Worm (Caenorhabditis elegans) whole organism, young adult: ENCODE data around the gene Y39E4A.1.
A peak's percentile ranks its signal among the peaks of the same experiment; 100 is the strongest.

Experiments
- B0261.1 ChIP-seq: sonication (generic microtip); optimal IDR thresholded peaks from 2 replicates; lab custom pipeline; 2016; ENCODE audit warnings: mild to moderate bottlenecking, missing genetic modification characterization, moderate library complexity, missing compliant biosample characterization
- C17E4.6 ChIP-seq: fragments of 200-800 bp; sonication (Bioruptor generic); IDR thresholded peaks from 2 replicates; pipeline ENCODE4 v1.3.6; 2022; ENCODE audit warnings: missing genetic modification reagents, missing genetic modification characterization, missing compliant biosample characterization
- D2030.7 ChIP-seq: fragments of 200-800 bp; sonication (Bioruptor generic); IDR thresholded peaks from 2 replicates; pipeline ENCODE4 v1.3.6; 2022; ENCODE audit warnings: missing genetic modification reagents, missing genetic modification characterization, missing compliant biosample characterization
- F10E7.11 ChIP-seq: sonication (generic microtip); optimal IDR thresholded peaks from 2 replicates; lab custom pipeline; 2017; ENCODE audit warnings: mild to moderate bottlenecking, missing genetic modification characterization, moderate library complexity, missing compliant biosample characterization
- F22D6.2 ChIP-seq: sonication (generic microtip); optimal IDR thresholded peaks from 2 replicates; lab custom pipeline; 2016; ENCODE audit warnings: mild to moderate bottlenecking, missing genetic modification characterization, missing compliant biosample characterization
- Y53G8AR.9 ChIP-seq: fragments of 200-800 bp; sonication (Bioruptor generic); conservative IDR thresholded peaks from 2 replicates; pipeline ENCODE4 v1.3.6; 2022; ENCODE audit warnings: missing genetic modification reagents, missing genetic modification characterization, missing compliant biosample characterization
- attf-5 ChIP-seq: fragments of 200-800 bp; sonication (Bioruptor generic); optimal IDR thresholded peaks from 2 replicates; lab custom pipeline; 2018; ENCODE audit warnings: mild to moderate bottlenecking, missing genetic modification characterization, missing compliant biosample characterization
- ccch-3 ChIP-seq: fragments of 200-800 bp; sonication (Bioruptor generic); optimal IDR thresholded peaks from 2 replicates; lab custom pipeline; 2018; ENCODE audit warnings: mild to moderate bottlenecking, missing genetic modification characterization, missing compliant biosample characterization
- cebp-1 ChIP-seq, 2 experiments: fragments of 200-800 bp in 1 of 2; sonication (Bioruptor generic) in 1 of 2; sonication (generic microtip) in 1 of 2; IDR thresholded peaks in 1 of 2; optimal IDR thresholded peaks in 1 of 2; 2 replicates each; pipeline versions ENCODE4 v1.3.6 to Lab custom; 2017 to 2022; ENCODE audit warnings: missing compliant biosample characterization in 2 of 2, missing genetic modification characterization in 2 of 2, mild to moderate bottlenecking in 1 of 2, missing genetic modification reagents in 1 of 2, moderate library complexity in 1 of 2
- ceh-58 ChIP-seq: fragments of 200-800 bp; sonication (Bioruptor generic); IDR thresholded peaks from 2 replicates; pipeline ENCODE4 v1.3.6; 2022; ENCODE audit warnings: missing genetic modification characterization, missing compliant biosample characterization
- ceh-79 ChIP-seq: sonication (generic microtip); optimal IDR thresholded peaks from 2 replicates; lab custom pipeline; 2017; ENCODE audit warnings: mild to moderate bottlenecking, missing genetic modification characterization, missing compliant biosample characterization
- ekl-4 ChIP-seq: fragments of 200-800 bp; sonication (Bioruptor generic); IDR thresholded peaks from 2 replicates; pipeline ENCODE4 v1.3.6; 2022; ENCODE audit warnings: missing genetic modification reagents, missing genetic modification characterization, missing compliant biosample characterization
- ets-4 ChIP-seq: fragments of 200-800 bp; sonication (Bioruptor generic); optimal IDR thresholded peaks from 2 replicates; lab custom pipeline; 2018; ENCODE audit warnings: mild to moderate bottlenecking, missing genetic modification characterization, missing compliant biosample characterization
- fkh-3 ChIP-seq: sonication (generic microtip); optimal IDR thresholded peaks from 2 replicates; lab custom pipeline; 2016; ENCODE audit warnings: mild to moderate bottlenecking, missing genetic modification characterization, missing compliant biosample characterization
- him-1 ChIP-seq: sonication (generic microtip); optimal IDR thresholded peaks from 2 replicates; lab custom pipeline; 2016; ENCODE audit warnings: missing genotype, missing genetic modification reagents, missing genetic modification characterization, missing compliant biosample characterization
- hmg-1.2 ChIP-seq: fragments of 200-800 bp; sonication (Bioruptor generic); IDR thresholded peaks from 2 replicates; pipeline ENCODE4 v1.3.6; 2022; ENCODE audit warnings: missing genetic modification reagents, missing genetic modification characterization, missing compliant biosample characterization
- hmg-20 ChIP-seq: fragments of 200-800 bp; sonication (Bioruptor generic); IDR thresholded peaks from 2 replicates; pipeline ENCODE4 v1.3.6; 2022; ENCODE audit warnings: missing genetic modification reagents, missing genetic modification characterization, missing compliant biosample characterization
- madf-6 ChIP-seq: fragments of 200-800 bp; sonication (Bioruptor generic); IDR thresholded peaks from 2 replicates; pipeline ENCODE4 v1.3.6; 2022; ENCODE audit warnings: missing genetic modification reagents, missing genetic modification characterization, missing compliant biosample characterization
- mxl-1 ChIP-seq: sonication (generic microtip); optimal IDR thresholded peaks from 2 replicates; lab custom pipeline; 2016; ENCODE audit warnings: missing genetic modification characterization, missing compliant biosample characterization
- nfya-2 ChIP-seq: fragments of 200-800 bp; sonication (Bioruptor generic); IDR thresholded peaks from 2 replicates; pipeline ENCODE4 v1.3.6; 2022; ENCODE audit warnings: missing genetic modification reagents, missing genetic modification characterization, missing compliant biosample characterization
- nhr-120 ChIP-seq: fragments of 200-800 bp; sonication (Bioruptor generic); IDR thresholded peaks from 2 replicates; pipeline ENCODE4 v1.3.6; 2022; ENCODE audit warnings: missing genetic modification characterization, missing compliant biosample characterization
- nhr-90 ChIP-seq: sonication (generic microtip); optimal IDR thresholded peaks from 2 replicates; lab custom pipeline; 2016; ENCODE audit warnings: missing genotype, mild to moderate bottlenecking, missing genetic modification characterization, missing compliant biosample characterization
- pbrm-1 ChIP-seq: fragments of 200-800 bp; sonication (Bioruptor generic); IDR thresholded peaks from 2 replicates; pipeline ENCODE4 v1.3.6; 2022; ENCODE audit warnings: missing genetic modification reagents, missing genetic modification characterization, missing compliant biosample characterization
- pha-4 ChIP-seq: fragments of 150-350 bp; sonication (generic microtip); optimal IDR thresholded peaks from 2 replicates; lab custom pipeline; 2014; ENCODE audit warnings: missing biosample characterization, missing genetic modification reagents, missing genetic modification characterization
- rcor-1 ChIP-seq: fragments of 200-800 bp; sonication (Bioruptor generic); IDR thresholded peaks from 2 replicates; pipeline ENCODE4 v1.3.6; 2022; ENCODE audit warnings: missing genetic modification reagents, missing genetic modification characterization, missing compliant biosample characterization
- sea-2 ChIP-seq: fragments of 200-800 bp; sonication (Bioruptor generic); IDR thresholded peaks from 2 replicates; pipeline ENCODE4 v1.3.6; 2022; ENCODE audit warnings: missing genetic modification characterization, missing compliant biosample characterization
- snpc-1.3 ChIP-seq: sonication (generic microtip); optimal IDR thresholded peaks from 2 replicates; lab custom pipeline; 2017; ENCODE audit warnings: missing genetic modification characterization, mild to moderate bottlenecking, missing compliant biosample characterization, antibody characterized with exemption, moderate library complexity, missing genotype, missing genetic modification reagents; ENCODE audit not compliant: insufficient read depth
- snpc-4 ChIP-seq, 5 experiments: fragments of 150-350 bp in 1 of 5; sonication (generic microtip) in 4 of 5; optimal IDR thresholded peaks; 2 replicates each; lab custom pipeline; 2014 to 2018; ENCODE audit warnings: missing genetic modification characterization in 5 of 5, missing biosample characterization in 3 of 5, antibody characterized with exemption in 2 of 5, mild to moderate bottlenecking in 2 of 5, missing compliant biosample characterization in 2 of 5, missing genotype in 2 of 5, moderate library complexity in 2 of 5, missing genetic modification reagents in 1 of 5
- tlf-1 ChIP-seq: fragments of 200-800 bp; sonication (Bioruptor generic); optimal IDR thresholded peaks from 2 replicates; lab custom pipeline; 2018; ENCODE audit warnings: mild to moderate bottlenecking, missing genetic modification characterization, missing compliant biosample characterization
- unc-62 ChIP-seq: fragments of 150-350 bp; optimal IDR thresholded peaks from 2 replicates; lab custom pipeline; 2014; ENCODE audit warnings: missing biosample characterization, missing genetic modification reagents, missing genetic modification characterization
- xnd-1 ChIP-seq: sonication (generic microtip); optimal IDR thresholded peaks from 2 replicates; lab custom pipeline; 2016; ENCODE audit warnings: missing genotype, missing genetic modification reagents, missing genetic modification characterization, missing compliant biosample characterization
- zfh-2 ChIP-seq: fragments of 200-800 bp; sonication (Bioruptor generic); conservative IDR thresholded peaks from 2 replicates; pipeline ENCODE4 v1.3.6; 2022; ENCODE audit warnings: missing genetic modification reagents, missing genetic modification characterization, missing compliant biosample characterization
- ztf-22 ChIP-seq: fragments of 200-800 bp; sonication (Bioruptor generic); optimal IDR thresholded peaks from 2 replicates; lab custom pipeline; 2018; ENCODE audit warnings: mild to moderate bottlenecking, missing genetic modification characterization, moderate library complexity, missing compliant biosample characterization
- ztf-25 ChIP-seq: fragments of 200-800 bp; sonication (Bioruptor generic); IDR thresholded peaks from 2 replicates; pipeline ENCODE4 v1.3.6; 2022; ENCODE audit warnings: missing genetic modification reagents, missing genetic modification characterization, missing compliant biosample characterization
- ztf-6 ChIP-seq: fragments of 200-800 bp; sonication (Bioruptor generic); IDR thresholded peaks from 2 replicates; pipeline ENCODE4 v1.3.6; 2022; ENCODE audit warnings: missing genetic modification reagents, missing genetic modification characterization, missing compliant biosample characterization

Gene Y39E4A.1

DNA sequence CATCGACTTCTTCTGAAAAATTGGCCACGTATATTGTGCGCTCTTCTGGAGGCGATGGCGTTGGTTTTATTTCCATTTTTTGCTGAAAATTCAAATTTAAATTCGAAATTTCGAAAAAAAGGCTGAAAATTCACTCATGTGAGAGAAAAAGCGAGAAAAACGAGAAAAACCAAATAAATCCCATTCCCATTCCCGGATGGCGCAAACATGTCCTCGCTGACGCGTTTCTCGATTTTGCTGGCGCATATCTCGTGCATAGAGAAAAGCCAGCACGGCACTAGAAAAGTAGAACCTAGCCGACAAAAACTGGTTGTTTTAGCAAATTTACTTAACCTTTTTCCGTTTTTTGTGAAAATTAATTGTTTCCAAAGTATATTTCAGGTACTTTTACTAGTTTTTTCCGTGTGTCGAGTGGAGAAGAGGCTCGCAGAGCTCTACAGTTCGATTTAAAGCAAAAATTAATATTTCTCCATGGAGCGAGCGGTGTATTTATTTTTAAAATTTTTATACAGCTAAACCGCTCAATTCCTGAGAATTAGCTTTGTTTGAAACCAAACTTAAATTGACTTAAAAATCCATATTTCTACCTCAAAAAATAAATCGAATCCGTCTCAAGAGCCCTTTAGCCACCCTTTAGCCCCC, 19.3 kb upstream of the Y39E4A.1 start, which contains the start of gene rbm-7 (continued):
- no peak for TF ChIP-seq him-1
- no peak for TF ChIP-seq F10E7.11 (tag; lab: Kevin White, UChicago)
- no peak for TF ChIP-seq nhr-90
- TF ChIP-seq unc-62: no peak
- no peak for TF ChIP-seq B0261.1
- TF ChIP-seq snpc-4 (GFP tag; optimal IDR thresholded peaks at IDR 0.05; lab: Kevin White, UChicago): no peak
- TF ChIP-seq snpc-4 (tag; optimal IDR thresholded peaks at IDR 0.05; lab: Kevin White, UChicago): peak in 2 of 4 experiments; percentile 14 to 34
- TF ChIP-seq zfh-2 (GFP tag; lab: Robert Waterston, UW): no peak
- no peak for TF ChIP-seq sea-2 (GFP tag; lab: Robert Waterston, UW)
- TF ChIP-seq ztf-25 (GFP tag; lab: Robert Waterston, UW): no peak
- no peak for TF ChIP-seq ekl-4 (GFP tag; lab: Robert Waterston, UW)
- no peak for TF ChIP-seq nfya-2 (GFP tag; lab: Robert Waterston, UW)
- TF ChIP-seq ets-4 (GFP tag; lab: Kevin White, UChicago): no peak
- TF ChIP-seq pbrm-1 (GFP tag; lab: Robert Waterston, UW): peak; percentile 74; the same call in 1 of the 2 replicates
- TF ChIP-seq tlf-1 (GFP tag; lab: Kevin White, UChicago): peak; percentile 37
- no peak for TF ChIP-seq ztf-6 (GFP tag; lab: Robert Waterston, UW)
- TF ChIP-seq C17E4.6 (GFP tag; lab: Robert Waterston, UW): no peak
- 0 out of 2 replicates have a peak, but pooled peaks have one; percentile 31 for TF ChIP-seq rcor-1 (GFP tag; lab: Robert Waterston, UW)
- no peak for TF ChIP-seq ztf-22
- no peak for TF ChIP-seq pha-4 (tag; lab: Kevin White, UChicago)
- peak; percentile 66 for TF ChIP-seq madf-6 (GFP tag; lab: Robert Waterston, UW)
- TF ChIP-seq cebp-1 (GFP tag; IDR thresholded peaks at IDR 0.05; lab: Robert Waterston, UW): no peak
- TF ChIP-seq cebp-1 (tag; optimal IDR thresholded peaks at IDR 0.05; lab: Kevin White, UChicago): peak; percentile 68
- peak; percentile 53 for TF ChIP-seq hmg-1.2
- no peak for TF ChIP-seq hmg-20 (GFP tag; lab: Robert Waterston, UW)
- TF ChIP-seq Y53G8AR.9 (GFP tag; lab: Robert Waterston, UW): peak; percentile 79; the same call in 1 of the 2 replicates
- no peak for TF ChIP-seq nhr-120
- peak; percentile 37; the same call in 1 of the 2 replicates for TF ChIP-seq D2030.7 (GFP tag; lab: Robert Waterston, UW)
- peak; percentile 18 for TF ChIP-seq snpc-1.3 (tag; lab: Kevin White, UChicago)

DNA sequence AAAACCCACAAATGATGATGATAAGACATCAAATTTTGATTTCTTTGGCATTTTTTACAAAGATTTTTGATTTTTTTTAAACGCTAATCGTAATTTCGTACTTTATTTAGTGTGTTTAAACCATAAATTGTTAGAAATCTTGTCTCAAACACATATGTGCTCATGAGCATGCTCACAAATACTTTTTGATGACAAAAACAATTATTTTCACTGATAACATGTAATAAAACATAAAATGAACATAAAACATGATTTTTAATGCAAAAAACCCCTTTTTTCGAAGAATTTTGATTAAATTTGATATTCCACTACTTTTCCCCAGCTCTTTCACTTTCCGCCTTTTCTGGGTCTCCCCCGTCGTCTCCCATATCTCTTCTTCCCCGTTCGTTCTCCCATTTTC, 18.4 kb upstream of the Y39E4A.1 start:
- TF ChIP-seq attf-5 (GFP tag; lab: Kevin White, UChicago) (no peak), ceh-58 (GFP tag; lab: Robert Waterston, UW) (no peak), fkh-3 (tag; lab: Kevin White, UChicago) (no peak), F22D6.2 (tag; lab: Kevin White, UChicago) (no peak), ceh-79 (tag; lab: Kevin White, UChicago) (no peak), xnd-1 (tag; lab: Kevin White, UChicago) (no peak), ccch-3 (no peak)

DNA sequence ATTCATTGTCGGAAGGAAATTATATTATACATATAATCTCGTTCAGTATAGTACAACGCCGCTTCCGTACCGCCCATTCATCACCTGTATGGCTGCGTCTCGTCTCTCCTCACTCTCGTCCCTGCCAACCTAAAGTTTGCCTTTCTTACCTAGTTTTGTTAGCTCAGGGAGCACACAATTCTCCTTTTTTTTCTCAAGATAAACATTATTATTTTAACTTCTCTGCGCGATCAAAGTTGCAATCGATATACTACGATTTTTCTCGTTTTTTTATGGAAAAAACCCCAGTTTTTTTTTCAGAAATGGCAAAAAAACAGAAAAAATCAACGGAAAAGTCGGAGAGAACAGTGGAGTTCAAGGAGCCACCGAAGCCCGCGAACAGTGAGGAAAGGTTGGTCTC, 16.8 kb upstream of the Y39E4A.1 start, which contains the start of gene epg-3:
epg-3 (plus strand) TSS at position 301 of the 400 bp plus-strand sequence.
- no peak for TF ChIP-seq mxl-1 (tag; lab: Kevin White, UChicago)
